Worm (Caenorhabditis elegans) whole organism, L3 larva: ENCODE data around the gene twf-2.

Experiments
- ZK546.5 ChIP-seq: sonication (generic microtip); optimal IDR thresholded peaks from 2 replicates; lab custom pipeline; 2017; ENCODE audit warnings: missing biosample characterization, missing genetic modification characterization
- ceh-16 ChIP-seq: sonication (generic microtip); optimal IDR thresholded peaks from 2 replicates; lab custom pipeline; 2017; ENCODE audit warnings: missing biosample characterization, missing genetic modification characterization
- ceh-28 ChIP-seq: fragments of 150-350 bp; optimal IDR thresholded peaks from 2 replicates; lab custom pipeline; 2014; ENCODE audit warnings: missing biosample characterization, missing genetic modification reagents, missing genetic modification characterization
- ceh-82 ChIP-seq: fragments of 150-350 bp; optimal IDR thresholded peaks from 2 replicates; lab custom pipeline; 2014; ENCODE audit warnings: missing biosample characterization, missing genetic modification characterization
- daf-12 ChIP-seq: fragments of 150-350 bp; optimal IDR thresholded peaks from 2 replicates; lab custom pipeline; 2014; ENCODE audit warnings: missing biosample characterization, missing genetic modification reagents, missing genetic modification characterization
- egl-5 ChIP-seq: fragments of 150-350 bp; optimal IDR thresholded peaks from 2 replicates; lab custom pipeline; 2017; ENCODE audit warnings: missing biosample characterization, missing genetic modification reagents, missing genetic modification characterization, inconsistent platforms
- elt-1 ChIP-seq: fragments of 150-350 bp; optimal IDR thresholded peaks from 2 replicates; lab custom pipeline; 2014; ENCODE audit warnings: missing biosample characterization, missing genetic modification characterization
- elt-2 ChIP-seq: sonication (generic microtip); optimal IDR thresholded peaks from 2 replicates; lab custom pipeline; 2016; ENCODE audit warnings: missing genetic modification reagents, mild to moderate bottlenecking, missing genetic modification characterization, missing compliant biosample characterization
- eor-1 ChIP-seq, 2 experiments: fragments of 150-350 bp; optimal IDR thresholded peaks; 2 replicates each; lab custom pipeline; 2014 to 2018; ENCODE audit warnings: missing biosample characterization in 2 of 2, missing genetic modification characterization in 2 of 2
- fkh-10 ChIP-seq: sonication (generic microtip); optimal IDR thresholded peaks from 2 replicates; lab custom pipeline; 2017; ENCODE audit warnings: missing biosample characterization, missing genetic modification reagents, missing genetic modification characterization
- fos-1 ChIP-seq: fragments of 150-350 bp; optimal IDR thresholded peaks from 2 replicates; lab custom pipeline; 2014; ENCODE audit warnings: missing biosample characterization, missing genetic modification characterization
- hmg-11 ChIP-seq: sonication (generic microtip); optimal IDR thresholded peaks from 2 replicates; lab custom pipeline; 2016; ENCODE audit warnings: missing genetic modification characterization, missing compliant biosample characterization
- jun-1 ChIP-seq: fragments of 150-350 bp; optimal IDR thresholded peaks from 2 replicates; lab custom pipeline; 2014; ENCODE audit warnings: missing biosample characterization, missing genetic modification reagents, missing genetic modification characterization
- lin-15B ChIP-seq: fragments of 150-350 bp; optimal IDR thresholded peaks from 2 replicates; lab custom pipeline; 2014; ENCODE audit warnings: missing biosample characterization, missing genetic modification characterization
- lin-39 ChIP-seq: fragments of 150-350 bp; optimal IDR thresholded peaks from 2 replicates; lab custom pipeline; 2018; ENCODE audit warnings: missing biosample characterization, missing genetic modification reagents, missing genetic modification characterization
- lsy-12 ChIP-seq: sonication (generic microtip); optimal IDR thresholded peaks from 2 replicates; lab custom pipeline; 2016; ENCODE audit warnings: mild to moderate bottlenecking, missing genetic modification characterization, missing compliant biosample characterization
- mdl-1 ChIP-seq: fragments of 150-350 bp; optimal IDR thresholded peaks from 2 replicates; lab custom pipeline; 2014; ENCODE audit warnings: missing biosample characterization, missing genetic modification characterization
- nfya-1 ChIP-seq: sonication (generic microtip); optimal IDR thresholded peaks from 2 replicates; lab custom pipeline; 2017; ENCODE audit warnings: missing genetic modification characterization, mild to moderate bottlenecking, missing compliant biosample characterization, antibody characterized with exemption, moderate library complexity; ENCODE audit not compliant: insufficient read depth
- nhr-11 ChIP-seq: fragments of 150-350 bp; optimal IDR thresholded peaks from 2 replicates; lab custom pipeline; 2014; ENCODE audit warnings: missing biosample characterization, missing genetic modification characterization
- nhr-12 ChIP-seq: fragments of 150-350 bp; optimal IDR thresholded peaks from 2 replicates; lab custom pipeline; 2014; ENCODE audit warnings: missing biosample characterization, missing genetic modification characterization
- nhr-23 ChIP-seq: fragments of 150-350 bp; optimal IDR thresholded peaks from 2 replicates; lab custom pipeline; 2014; ENCODE audit warnings: missing biosample characterization, missing genetic modification reagents, missing genetic modification characterization
- nhr-76 ChIP-seq: fragments of 150-350 bp; sonication (generic microtip); optimal IDR thresholded peaks from 5 replicates; lab custom pipeline; 2014; ENCODE audit warnings: missing biosample characterization, missing genetic modification characterization
- pha-4 ChIP-seq: fragments of 150-350 bp; optimal IDR thresholded peaks from 2 replicates; lab custom pipeline; 2014; ENCODE audit warnings: missing biosample characterization, missing genetic modification reagents, missing genetic modification characterization
- pqm-1 ChIP-seq: fragments of 150-350 bp; optimal IDR thresholded peaks from 2 replicates; lab custom pipeline; 2017; ENCODE audit warnings: missing biosample characterization, missing genetic modification characterization, inconsistent platforms
- sea-2 ChIP-seq: fragments of 150-350 bp; sonication (generic microtip); optimal IDR thresholded peaks from 4 replicates; lab custom pipeline; 2014; ENCODE audit warnings: missing biosample characterization, missing genetic modification reagents, missing genetic modification characterization
- skn-1 ChIP-seq: fragments of 150-350 bp; optimal IDR thresholded peaks from 2 replicates; lab custom pipeline; 2014; ENCODE audit warnings: missing biosample characterization, missing genetic modification characterization
- snpc-4 ChIP-seq: fragments of 150-350 bp; optimal IDR thresholded peaks from 2 replicates; lab custom pipeline; 2014; ENCODE audit warnings: missing biosample characterization, missing genetic modification characterization
- tbx-2 ChIP-seq: sonication (generic microtip); optimal IDR thresholded peaks from 2 replicates; lab custom pipeline; 2016; ENCODE audit warnings: mild to moderate bottlenecking, missing genetic modification characterization, missing compliant biosample characterization
- unc-62 ChIP-seq: fragments of 150-350 bp; sonication (generic microtip); optimal IDR thresholded peaks from 4 replicates; lab custom pipeline; 2014; ENCODE audit warnings: missing biosample characterization, missing genetic modification reagents, missing genetic modification characterization
- ztf-11 ChIP-seq: fragments of 150-350 bp; optimal IDR thresholded peaks from 2 replicates; lab custom pipeline; 2014; ENCODE audit warnings: missing biosample characterization, missing genetic modification characterization

The twf-2 gene

ce11 chrX:16470758-16471157 lies 24.8 kb downstream of the twf-2 start, which contains the start of gene F38E9.1:
Gene F38E9.1 (plus strand): TSS chrX:16471058.
- no peak for TF ChIP-seq elt-2
- TF ChIP-seq eor-1 (tag; optimal IDR thresholded peaks at IDR 0.05; lab: Kevin White, UChicago), result no peak
- TF ChIP-seq sea-2 (GFP tag; lab: Kevin White, UChicago), result no peak
- TF ChIP-seq, all 47 proteins: peak for 0

- no peak for TF ChIP-seq daf-12 (tag; lab: Kevin White, UChicago)
- TF ChIP-seq lin-39 (tag; lab: Kevin White, UChicago), result no peak
- TF ChIP-seq skn-1, result no peak
- no peak for TF ChIP-seq jun-1 (tag; lab: Kevin White, UChicago)
- TF ChIP-seq nhr-12 (tag; lab: Kevin White, UChicago), result no peak
- TF ChIP-seq ztf-11 (tag; lab: Kevin White, UChicago), result no peak
- no peak for TF ChIP-seq nhr-23
- TF ChIP-seq sea-2 (GFP tag; lab: Kevin White, UChicago), result no peak
- no peak for TF ChIP-seq ceh-28 (tag; lab: Kevin White, UChicago)
- TF ChIP-seq snpc-4 (tag; lab: Kevin White, UChicago), result no peak
- TF ChIP-seq elt-2, result no peak
- TF ChIP-seq pha-4 (tag; lab: Kevin White, UChicago), result no peak
- no peak for TF ChIP-seq unc-62
- TF ChIP-seq fos-1 (tag; lab: Kevin White, UChicago), result no peak
- TF ChIP-seq ZK546.5, result no peak
Measured at ce11 chrX:16480232-16480631, 34.2 kb downstream of the twf-2 start.

DNA sequence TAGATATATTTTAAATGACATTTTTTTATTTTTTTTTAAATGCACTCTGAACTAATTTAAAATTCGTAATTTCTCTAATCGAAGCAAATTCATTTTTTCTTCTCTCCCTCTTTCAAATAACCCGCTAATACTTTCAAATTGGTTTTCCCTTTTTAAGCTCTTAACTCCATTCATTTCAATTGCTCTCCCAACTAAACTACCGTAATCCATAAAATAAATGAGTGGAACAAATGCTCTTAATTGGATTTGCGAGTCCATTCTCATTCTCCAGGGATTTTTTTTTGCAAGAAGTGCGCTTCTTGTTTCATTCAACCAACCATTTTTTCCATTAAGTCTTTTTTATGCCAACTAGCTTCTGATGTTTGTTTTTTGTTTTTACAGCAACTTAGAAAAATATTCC lies 35.0 kb downstream of the twf-2 start:
- no peak for TF ChIP-seq fkh-10 (GFP tag; lab: Kevin White, UChicago)
- TF ChIP-seq ceh-16 (tag; lab: Kevin White, UChicago), result no peak
- TF ChIP-seq fos-1 (tag; lab: Kevin White, UChicago), result no peak
- TF ChIP-seq lin-39 (tag; lab: Kevin White, UChicago), result no peak
- no peak for TF ChIP-seq skn-1
- TF ChIP-seq ceh-82 (tag; lab: Kevin White, UChicago), result no peak
- TF ChIP-seq ZK546.5, result no peak

ce11 chrX:16482944-16483343 lies 36.9 kb downstream of the twf-2 start:
- no peak for TF ChIP-seq skn-1
- no peak for TF ChIP-seq ceh-28 (tag; lab: Kevin White, UChicago)
- no peak for TF ChIP-seq lin-15B (tag; lab: Kevin White, UChicago)
- TF ChIP-seq, all 47 proteins: peak for 0

DNA sequence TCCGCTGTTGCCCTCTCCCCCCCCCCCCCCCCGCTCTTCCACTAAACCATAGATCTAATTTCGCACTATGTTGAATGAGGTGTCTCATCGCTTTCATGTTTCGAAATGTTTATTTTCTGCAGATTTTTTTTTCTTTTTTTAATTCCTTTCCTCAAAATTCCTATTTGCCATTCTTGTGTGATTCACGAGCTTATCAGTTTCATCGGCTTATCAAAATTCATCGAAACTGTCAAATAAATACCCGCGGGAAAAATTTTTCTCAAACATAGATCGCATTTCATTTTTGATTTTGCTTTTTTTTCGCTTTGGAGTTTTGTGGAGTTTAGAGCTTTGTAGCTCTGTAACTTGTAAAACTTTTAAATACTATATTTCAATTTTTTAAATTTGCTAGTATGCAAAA lies 38.0 kb downstream of the twf-2 start:
- TF ChIP-seq pqm-1 (tag; lab: Kevin White, UChicago), result peak; percentile 34
- TF ChIP-seq eor-1 (tag; optimal IDR thresholded peaks at IDR 0.05; lab: Kevin White, UChicago), result no peak
- peak; percentile 52 for TF ChIP-seq elt-2
- no peak for TF ChIP-seq lin-15B (tag; lab: Kevin White, UChicago)
- TF ChIP-seq tbx-2 (tag; lab: Kevin White, UChicago), result no peak
- TF ChIP-seq unc-62, result no peak
- TF ChIP-seq pha-4 (tag; lab: Kevin White, UChicago), result peak; percentile 8
- TF ChIP-seq nhr-11 (tag; lab: Kevin White, UChicago), result no peak
- TF ChIP-seq nhr-76, result no peak
- no peak for TF ChIP-seq hmg-11 (tag; lab: Kevin White, UChicago)
- no peak for TF ChIP-seq mdl-1 (tag; lab: Kevin White, UChicago)

- TF ChIP-seq tbx-2 (tag; lab: Kevin White, UChicago) (no peak), lsy-12 (tag; lab: Kevin White, UChicago) (no peak), elt-1 (tag; lab: Kevin White, UChicago) (peak; percentile 15), snpc-4 (tag; lab: Kevin White, UChicago) (peak; percentile 43), hmg-11 (tag; lab: Kevin White, UChicago) (peak; percentile 33), lin-39 (tag; lab: Kevin White, UChicago) (peak; percentile 70), nfya-1 (tag; lab: Kevin White, UChicago) (peak; percentile 63), egl-5 (peak; percentile 48)
Measured at ce11 chrX:16484681-16485080, 38.7 kb downstream of the twf-2 start.
